Worm (Caenorhabditis elegans) whole organism, L3 larva: ENCODE data around the gene ZK1307.8.

Experiments
- R02D3.7 ChIP-seq: fragments of 150-350 bp; optimal IDR thresholded peaks from 2 replicates; lab custom pipeline; 2014; ENCODE audit warnings: missing biosample characterization, missing genetic modification characterization
- ZK546.5 ChIP-seq: sonication (generic microtip); optimal IDR thresholded peaks from 2 replicates; lab custom pipeline; 2017; ENCODE audit warnings: missing biosample characterization, missing genetic modification characterization
- aly-2 ChIP-seq: fragments of 150-350 bp; optimal IDR thresholded peaks from 2 replicates; lab custom pipeline; 2014; ENCODE audit warnings: missing biosample characterization, missing genetic modification characterization
- ama-1 ChIP-seq: fragments of 150-350 bp; optimal IDR thresholded peaks from 2 replicates; lab custom pipeline; 2018
- ceh-16 ChIP-seq: sonication (generic microtip); optimal IDR thresholded peaks from 2 replicates; lab custom pipeline; 2017; ENCODE audit warnings: missing biosample characterization, missing genetic modification characterization
- ceh-28 ChIP-seq: fragments of 150-350 bp; optimal IDR thresholded peaks from 2 replicates; lab custom pipeline; 2014; ENCODE audit warnings: missing biosample characterization, missing genetic modification reagents, missing genetic modification characterization
- ceh-82 ChIP-seq: fragments of 150-350 bp; optimal IDR thresholded peaks from 2 replicates; lab custom pipeline; 2014; ENCODE audit warnings: missing biosample characterization, missing genetic modification characterization
- ceh-9 ChIP-seq: sonication (generic microtip); optimal IDR thresholded peaks from 2 replicates; lab custom pipeline; 2018; ENCODE audit warnings: missing biosample characterization, missing genetic modification characterization
- daf-12 ChIP-seq: fragments of 150-350 bp; optimal IDR thresholded peaks from 2 replicates; lab custom pipeline; 2014; ENCODE audit warnings: missing biosample characterization, missing genetic modification reagents, missing genetic modification characterization
- egl-27 ChIP-seq: sonication (generic microtip); optimal IDR thresholded peaks from 4 replicates; lab custom pipeline; 2017; ENCODE audit warnings: missing biosample characterization, missing genetic modification reagents, missing genetic modification characterization
- egl-5 ChIP-seq: fragments of 150-350 bp; optimal IDR thresholded peaks from 2 replicates; lab custom pipeline; 2017; ENCODE audit warnings: missing biosample characterization, missing genetic modification reagents, missing genetic modification characterization, inconsistent platforms
- elt-1 ChIP-seq: fragments of 150-350 bp; optimal IDR thresholded peaks from 2 replicates; lab custom pipeline; 2014; ENCODE audit warnings: missing biosample characterization, missing genetic modification characterization
- elt-2 ChIP-seq: sonication (generic microtip); optimal IDR thresholded peaks from 2 replicates; lab custom pipeline; 2016; ENCODE audit warnings: missing genetic modification reagents, mild to moderate bottlenecking, missing genetic modification characterization, missing compliant biosample characterization
- elt-3 ChIP-seq, 3 experiments: fragments of 150-350 bp in 1 of 3; sonication (generic microtip) in 2 of 3; optimal IDR thresholded peaks; 2 replicates in 2 of 3; 4 replicates in 1 of 3; lab custom pipeline; 2014 to 2017; ENCODE audit warnings: missing biosample characterization in 3 of 3, missing genetic modification characterization in 3 of 3
- eor-1 ChIP-seq, 2 experiments: fragments of 150-350 bp; optimal IDR thresholded peaks; 2 replicates each; lab custom pipeline; 2014 to 2018; ENCODE audit warnings: missing biosample characterization in 2 of 2, missing genetic modification characterization in 2 of 2
- fkh-10 ChIP-seq: sonication (generic microtip); optimal IDR thresholded peaks from 2 replicates; lab custom pipeline; 2017; ENCODE audit warnings: missing biosample characterization, missing genetic modification reagents, missing genetic modification characterization
- fkh-2 ChIP-seq: fragments of 150-350 bp; optimal IDR thresholded peaks from 2 replicates; lab custom pipeline; 2014; ENCODE audit warnings: missing biosample characterization, missing genetic modification reagents, missing genetic modification characterization
- fos-1 ChIP-seq: fragments of 150-350 bp; optimal IDR thresholded peaks from 2 replicates; lab custom pipeline; 2014; ENCODE audit warnings: missing biosample characterization, missing genetic modification characterization
- hmg-11 ChIP-seq: sonication (generic microtip); optimal IDR thresholded peaks from 2 replicates; lab custom pipeline; 2016; ENCODE audit warnings: missing genetic modification characterization, missing compliant biosample characterization
- jun-1 ChIP-seq: fragments of 150-350 bp; optimal IDR thresholded peaks from 2 replicates; lab custom pipeline; 2014; ENCODE audit warnings: missing biosample characterization, missing genetic modification reagents, missing genetic modification characterization
- lin-15B ChIP-seq: fragments of 150-350 bp; optimal IDR thresholded peaks from 2 replicates; lab custom pipeline; 2014; ENCODE audit warnings: missing biosample characterization, missing genetic modification characterization
- lin-39 ChIP-seq: fragments of 150-350 bp; optimal IDR thresholded peaks from 2 replicates; lab custom pipeline; 2018; ENCODE audit warnings: missing biosample characterization, missing genetic modification reagents, missing genetic modification characterization
- lsy-12 ChIP-seq: sonication (generic microtip); optimal IDR thresholded peaks from 2 replicates; lab custom pipeline; 2016; ENCODE audit warnings: mild to moderate bottlenecking, missing genetic modification characterization, missing compliant biosample characterization
- mdl-1 ChIP-seq: fragments of 150-350 bp; optimal IDR thresholded peaks from 2 replicates; lab custom pipeline; 2014; ENCODE audit warnings: missing biosample characterization, missing genetic modification characterization
- mml-1 ChIP-seq: fragments of 150-350 bp; sonication (generic microtip); optimal IDR thresholded peaks from 3 replicates; lab custom pipeline; 2014; ENCODE audit warnings: missing biosample characterization, missing genetic modification characterization
- nfya-1 ChIP-seq: sonication (generic microtip); optimal IDR thresholded peaks from 2 replicates; lab custom pipeline; 2017; ENCODE audit warnings: missing genetic modification characterization, mild to moderate bottlenecking, missing compliant biosample characterization, antibody characterized with exemption, moderate library complexity; ENCODE audit not compliant: insufficient read depth
- nhr-11 ChIP-seq: fragments of 150-350 bp; optimal IDR thresholded peaks from 2 replicates; lab custom pipeline; 2014; ENCODE audit warnings: missing biosample characterization, missing genetic modification characterization
- nhr-12 ChIP-seq: fragments of 150-350 bp; optimal IDR thresholded peaks from 2 replicates; lab custom pipeline; 2014; ENCODE audit warnings: missing biosample characterization, missing genetic modification characterization
- nhr-23 ChIP-seq: fragments of 150-350 bp; optimal IDR thresholded peaks from 2 replicates; lab custom pipeline; 2014; ENCODE audit warnings: missing biosample characterization, missing genetic modification reagents, missing genetic modification characterization
- nhr-237 ChIP-seq: fragments of 150-350 bp; optimal IDR thresholded peaks from 2 replicates; lab custom pipeline; 2014; ENCODE audit warnings: missing biosample characterization, missing genetic modification characterization
- nhr-25 ChIP-seq: sonication (generic microtip); optimal IDR thresholded peaks from 2 replicates; lab custom pipeline; 2017; ENCODE audit warnings: missing biosample characterization, missing genetic modification characterization
- nhr-28 ChIP-seq: fragments of 150-350 bp; optimal IDR thresholded peaks from 2 replicates; lab custom pipeline; 2014; ENCODE audit warnings: missing biosample characterization, missing genetic modification characterization
- nhr-43 ChIP-seq: sonication (generic microtip); optimal IDR thresholded peaks from 2 replicates; lab custom pipeline; 2016; ENCODE audit warnings: mild to moderate bottlenecking, missing genetic modification characterization, missing compliant biosample characterization; ENCODE audit not compliant: poor library complexity, severe bottlenecking
- nhr-67 ChIP-seq: fragments of 150-350 bp; optimal IDR thresholded peaks from 2 replicates; lab custom pipeline; 2014; ENCODE audit warnings: missing biosample characterization, missing genetic modification characterization
- nhr-76 ChIP-seq: fragments of 150-350 bp; sonication (generic microtip); optimal IDR thresholded peaks from 5 replicates; lab custom pipeline; 2014; ENCODE audit warnings: missing biosample characterization, missing genetic modification characterization
- nhr-77 ChIP-seq: fragments of 150-350 bp; optimal IDR thresholded peaks from 2 replicates; lab custom pipeline; 2014; ENCODE audit warnings: missing biosample characterization, missing genetic modification characterization
- pha-4 ChIP-seq: fragments of 150-350 bp; optimal IDR thresholded peaks from 2 replicates; lab custom pipeline; 2014; ENCODE audit warnings: missing biosample characterization, missing genetic modification reagents, missing genetic modification characterization
- pqm-1 ChIP-seq: fragments of 150-350 bp; optimal IDR thresholded peaks from 2 replicates; lab custom pipeline; 2017; ENCODE audit warnings: missing biosample characterization, missing genetic modification characterization, inconsistent platforms
- sea-2 ChIP-seq: fragments of 150-350 bp; sonication (generic microtip); optimal IDR thresholded peaks from 4 replicates; lab custom pipeline; 2014; ENCODE audit warnings: missing biosample characterization, missing genetic modification reagents, missing genetic modification characterization
- skn-1 ChIP-seq: fragments of 150-350 bp; optimal IDR thresholded peaks from 2 replicates; lab custom pipeline; 2014; ENCODE audit warnings: missing biosample characterization, missing genetic modification characterization
- snpc-4 ChIP-seq: fragments of 150-350 bp; optimal IDR thresholded peaks from 2 replicates; lab custom pipeline; 2014; ENCODE audit warnings: missing biosample characterization, missing genetic modification characterization
- tbx-2 ChIP-seq: sonication (generic microtip); optimal IDR thresholded peaks from 2 replicates; lab custom pipeline; 2016; ENCODE audit warnings: mild to moderate bottlenecking, missing genetic modification characterization, missing compliant biosample characterization
- unc-39 ChIP-seq: sonication (generic microtip); optimal IDR thresholded peaks from 4 replicates; lab custom pipeline; 2017; ENCODE audit warnings: missing biosample characterization, missing genetic modification characterization
- unc-62 ChIP-seq: fragments of 150-350 bp; sonication (generic microtip); optimal IDR thresholded peaks from 4 replicates; lab custom pipeline; 2014; ENCODE audit warnings: missing biosample characterization, missing genetic modification reagents, missing genetic modification characterization
- zag-1 ChIP-seq: fragments of 150-350 bp; optimal IDR thresholded peaks from 2 replicates; lab custom pipeline; 2014; ENCODE audit warnings: missing biosample characterization, missing genetic modification characterization
- ztf-11 ChIP-seq: fragments of 150-350 bp; optimal IDR thresholded peaks from 2 replicates; lab custom pipeline; 2014; ENCODE audit warnings: missing biosample characterization, missing genetic modification characterization
- ztf-4 ChIP-seq: fragments of 150-350 bp; optimal IDR thresholded peaks from 2 replicates; lab custom pipeline; 2014; ENCODE audit warnings: missing biosample characterization, missing genetic modification characterization

Gene ZK1307.8

DNA sequence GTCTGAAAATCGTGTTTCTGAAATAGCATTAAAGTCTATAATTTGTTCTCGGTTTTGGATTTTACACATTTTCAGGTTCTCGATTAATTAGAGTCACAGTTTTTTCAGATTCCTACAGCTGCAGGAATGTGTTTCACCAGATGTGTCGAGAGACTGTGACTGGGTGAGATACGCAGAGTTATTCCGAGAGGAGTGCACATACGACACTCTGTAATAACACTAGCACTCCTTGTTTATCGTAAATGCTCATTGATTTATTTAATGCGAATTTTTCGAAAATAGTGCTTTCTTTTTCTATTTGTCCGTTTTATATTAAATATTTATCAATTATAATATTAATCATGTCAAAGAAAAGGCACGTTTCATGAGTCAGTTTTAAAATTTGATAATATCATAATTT lies 43.0 kb downstream of the ZK1307.8 start, which contains the start of gene ZK1320.11:
Gene ZK1320.11, plus strand, starts transcription at position 243 of the 400 bp plus-strand sequence.
- TF ChIP-seq pha-4 (tag; lab: Kevin White, UChicago): peak; percentile 19
- TF ChIP-seq nfya-1 (tag; lab: Kevin White, UChicago): peak; percentile 34
- no peak for TF ChIP-seq R02D3.7 (tag; lab: Kevin White, UChicago)

DNA sequence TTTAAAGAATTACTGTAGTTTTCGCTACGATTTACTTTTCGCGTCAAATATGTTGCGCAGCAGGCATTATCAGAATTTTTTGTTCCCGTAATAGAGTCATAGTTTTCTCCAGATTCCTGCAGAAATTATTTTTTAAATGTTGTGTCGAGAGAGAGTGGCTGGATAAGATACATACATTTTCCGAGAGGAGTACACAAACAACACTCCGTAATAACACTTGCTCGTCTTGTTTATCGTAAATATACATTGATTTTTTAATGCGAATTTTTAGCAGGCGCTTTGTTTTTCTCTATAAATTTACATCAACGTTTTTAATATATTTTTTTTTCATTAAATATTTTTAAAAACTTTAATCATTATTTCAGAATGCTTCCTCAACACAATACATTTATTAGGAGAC lies 44.5 kb downstream of the ZK1307.8 start, which contains the start of gene taf-8:
Gene taf-8, plus strand, starts transcription at position 360 of the 400 bp plus-strand sequence.
- TF ChIP-seq daf-12 (no peak), jun-1 (tag; lab: Kevin White, UChicago) (no peak), egl-5 (tag; lab: Kevin White, UChicago) (no peak), mdl-1 (tag; lab: Kevin White, UChicago) (no peak), eor-1 (tag; optimal IDR thresholded peaks at IDR 0.05; lab: Kevin White, UChicago) (no peak), ceh-9 (tag; lab: Kevin White, UChicago) (no peak), ztf-4 (no peak), nhr-67 (tag; lab: Kevin White, UChicago) (no peak), aly-2 (tag; lab: Kevin White, UChicago) (no peak), sea-2 (no peak), fkh-10 (GFP tag; lab: Kevin White, UChicago) (no peak), elt-3 (tag; optimal IDR thresholded peaks at IDR 0.05; lab: Kevin White, UChicago) (no peak), lin-15B (tag; lab: Kevin White, UChicago) (peak; percentile 47), ceh-28 (tag; lab: Kevin White, UChicago) (no peak), unc-62 (GFP tag; lab: Kevin White, UChicago) (no peak), nhr-12 (no peak), fkh-2 (tag; lab: Kevin White, UChicago) (no peak), mml-1 (tag; lab: Kevin White, UChicago) (no peak), snpc-4 (tag; lab: Kevin White, UChicago) (no peak), tbx-2 (no peak), nhr-11 (tag; lab: Kevin White, UChicago) (no peak), nhr-77 (tag; lab: Kevin White, UChicago) (no peak), hmg-11 (peak; percentile 55), ztf-11 (no peak), elt-2 (peak; percentile 12), fos-1 (no peak), unc-39 (no peak), ama-1 (lab: Kevin White, UChicago) (no peak), ceh-16 (tag; lab: Kevin White, UChicago) (no peak), egl-27 (tag; lab: Kevin White, UChicago) (no peak), nhr-28 (tag; lab: Kevin White, UChicago) (no peak), ZK546.5 (tag; lab: Kevin White, UChicago) (no peak), nhr-25 (peak; percentile 6), lin-39 (tag; lab: Kevin White, UChicago) (peak; percentile 7), R02D3.7 (tag; lab: Kevin White, UChicago) (peak; percentile 92), nhr-43 (tag; lab: Kevin White, UChicago) (no peak), nhr-76 (no peak), nhr-23 (tag; lab: Kevin White, UChicago) (peak; percentile 57), nfya-1 (tag; lab: Kevin White, UChicago) (no peak), elt-1 (tag; lab: Kevin White, UChicago) (no peak), pha-4 (tag; lab: Kevin White, UChicago) (peak; percentile 84), ceh-82 (tag; lab: Kevin White, UChicago) (no peak), pqm-1 (tag; lab: Kevin White, UChicago) (no peak), zag-1 (tag; lab: Kevin White, UChicago) (no peak), lsy-12 (tag; lab: Kevin White, UChicago) (no peak), skn-1 (tag; lab: Kevin White, UChicago) (no peak), nhr-237 (tag; lab: Kevin White, UChicago) (no peak)
